Fruit fly (Drosophila melanogaster) whole organism, embryonic: ENCODE data around the gene RunxB.

Experiments used
- Adf1 ChIP-seq: fragments of 200-800 bp; sonication (Bioruptor generic); IDR thresholded peaks from 2 replicates; pipeline ENCODE4 v1.3.6; 2022; ENCODE audit warnings: missing biosample characterization, missing genetic modification characterization
- B-H1 ChIP-seq: fragments of 200-800 bp; sonication (Bioruptor generic); IDR thresholded peaks from 3 replicates; pipeline ENCODE4 v1.3.6; 2022; ENCODE audit warnings: missing biosample characterization, missing genetic modification characterization
- BEAF-32 ChIP-seq: fragments of 200-800 bp; sonication (Bioruptor generic); optimal IDR thresholded peaks from 3 replicates; lab custom pipeline; 2017; ENCODE audit warnings: missing biosample characterization, missing genetic modification characterization, mild to moderate bottlenecking, moderate library complexity, missing genetic modification reagents
- CG10267 ChIP-seq: fragments of 200-800 bp; sonication (Bioruptor generic); optimal IDR thresholded peaks from 2 replicates; lab custom pipeline; 2018; ENCODE audit warnings: missing biosample characterization, mild to moderate bottlenecking, missing genetic modification characterization, moderate library complexity
- CG10543 ChIP-seq: fragments of 200-800 bp; sonication (Bioruptor generic); optimal IDR thresholded peaks from 3 replicates; lab custom pipeline; 2017; ENCODE audit warnings: missing biosample characterization, mild to moderate bottlenecking, missing genetic modification characterization, moderate library complexity
- CG10654 ChIP-seq: fragments of 200-800 bp; sonication (Bioruptor generic); optimal IDR thresholded peaks from 2 replicates; lab custom pipeline; 2016; ENCODE audit warnings: missing biosample characterization, missing genetic modification characterization
- CG11504 ChIP-seq: fragments of 200-800 bp; sonication (Bioruptor generic); optimal IDR thresholded peaks from 3 replicates; lab custom pipeline; 2019; ENCODE audit warnings: missing biosample characterization, mild to moderate bottlenecking, missing genetic modification characterization, moderate library complexity
- CG13296 ChIP-seq: fragments of 200-800 bp; sonication (Bioruptor generic); optimal IDR thresholded peaks from 3 replicates; lab custom pipeline; 2018; ENCODE audit warnings: missing biosample characterization, mild to moderate bottlenecking, missing genetic modification characterization
- CG13624 ChIP-seq: fragments of 200-800 bp; sonication (Bioruptor generic); optimal IDR thresholded peaks from 2 replicates; lab custom pipeline; 2016; ENCODE audit warnings: missing biosample characterization, missing genetic modification characterization
- CG13894 ChIP-seq: fragments of 200-800 bp; sonication (Bioruptor generic); optimal IDR thresholded peaks from 3 replicates; lab custom pipeline; 2018; ENCODE audit warnings: missing biosample characterization, mild to moderate bottlenecking, missing genetic modification characterization, moderate library complexity
- CG14860 ChIP-seq: fragments of 200-800 bp; sonication (Bioruptor generic); IDR thresholded peaks from 3 replicates; pipeline ENCODE4 v1.3.6; 2022; ENCODE audit warnings: missing biosample characterization, missing genetic modification characterization; ENCODE audit not compliant: partially characterized antibody
- CG14965 ChIP-seq: fragments of 200-800 bp; sonication (Bioruptor generic); optimal IDR thresholded peaks from 2 replicates; lab custom pipeline; 2016; ENCODE audit warnings: missing biosample characterization, missing genetic modification characterization, borderline replicate concordance
- CG15269 ChIP-seq: fragments of 200-800 bp; sonication (Bioruptor generic); optimal IDR thresholded peaks from 2 replicates; lab custom pipeline; 2018; ENCODE audit warnings: missing biosample characterization, mild to moderate bottlenecking, missing genetic modification characterization, moderate library complexity
- CG17568 ChIP-seq: fragments of 200-800 bp; sonication (Bioruptor generic); optimal IDR thresholded peaks from 2 replicates; lab custom pipeline; 2018; ENCODE audit warnings: missing biosample characterization, mild to moderate bottlenecking, missing genetic modification characterization, moderate library complexity
- CG17829 ChIP-seq: fragments of 200-800 bp; optimal IDR thresholded peaks from 2 replicates; lab custom pipeline; 2019; ENCODE audit warnings: missing biosample characterization, mild to moderate bottlenecking, missing genetic modification characterization, moderate library complexity
- CG18476 ChIP-seq: fragments of 200-800 bp; sonication (Bioruptor generic); optimal IDR thresholded peaks from 2 replicates; lab custom pipeline; 2016; ENCODE audit warnings: missing biosample characterization, mild to moderate bottlenecking, missing genetic modification characterization
- CG18619 ChIP-seq: fragments of 200-800 bp; sonication (Bioruptor generic); optimal IDR thresholded peaks from 3 replicates; lab custom pipeline; 2017; ENCODE audit warnings: missing biosample characterization, mild to moderate bottlenecking, missing genetic modification characterization
- CG18764 ChIP-seq: fragments of 200-800 bp; sonication (Bioruptor generic); optimal IDR thresholded peaks from 3 replicates; lab custom pipeline; 2016; ENCODE audit warnings: missing biosample characterization, missing genetic modification characterization
- CG31365 ChIP-seq: fragments of 200-800 bp; sonication (Bioruptor generic); optimal IDR thresholded peaks from 2 replicates; lab custom pipeline; 2018; ENCODE audit warnings: missing biosample characterization, mild to moderate bottlenecking, missing genetic modification characterization
- CG32767 ChIP-seq: fragments of 200-800 bp; sonication (Bioruptor generic); IDR thresholded peaks from 2 replicates; pipeline ENCODE4 v1.3.6; 2022; ENCODE audit warnings: missing biosample characterization, missing genetic modification characterization
- CG32772 ChIP-seq: fragments of 200-800 bp; sonication (Bioruptor generic); IDR thresholded peaks from 2 replicates; pipeline ENCODE4 v1.3.6; 2022; ENCODE audit warnings: missing biosample characterization, missing genetic modification characterization
- CG43689 ChIP-seq: fragments of 200-800 bp; sonication (Bioruptor generic); IDR thresholded peaks from 2 replicates; pipeline ENCODE4 v1.3.6; 2022; ENCODE audit warnings: missing biosample characterization, missing genetic modification characterization
- CG4707 ChIP-seq: fragments of 200-800 bp; sonication (Bioruptor generic); optimal IDR thresholded peaks from 2 replicates; lab custom pipeline; 2018; ENCODE audit warnings: missing biosample characterization, mild to moderate bottlenecking, missing genetic modification characterization, moderate library complexity
- CG4730 ChIP-seq: fragments of 200-800 bp; sonication (Bioruptor generic); IDR thresholded peaks from 2 replicates; pipeline ENCODE4 v1.3.6; 2022; ENCODE audit warnings: missing biosample characterization, missing genetic modification characterization
- CG8290 ChIP-seq, 3 experiments: fragments of 200-800 bp; sonication (Bioruptor generic); optimal IDR thresholded peaks; 2 replicates each; lab custom pipeline; 2016 to 2019; ENCODE audit warnings: missing biosample characterization in 3 of 3, missing genetic modification characterization in 3 of 3, mild to moderate bottlenecking in 2 of 3, moderate library complexity in 1 of 3
- CG9876 ChIP-seq: fragments of 200-800 bp; sonication (Bioruptor generic); optimal IDR thresholded peaks from 2 replicates; lab custom pipeline; 2016; ENCODE audit warnings: missing biosample characterization, missing genetic modification characterization
- CG9932 ChIP-seq: fragments of 200-800 bp; sonication (Bioruptor generic); IDR thresholded peaks from 2 replicates; pipeline ENCODE4 v1.3.6; 2022; ENCODE audit warnings: missing biosample characterization, missing genetic modification characterization
- D19B ChIP-seq: fragments of 200-800 bp; sonication (Bioruptor generic); optimal IDR thresholded peaks from 2 replicates; lab custom pipeline; 2017; ENCODE audit warnings: missing biosample characterization, mild to moderate bottlenecking, missing genetic modification characterization
- H2.0 ChIP-seq: fragments of 200-800 bp; sonication (Bioruptor generic); IDR thresholded peaks from 2 replicates; pipeline ENCODE4 v1.3.6; 2022; ENCODE audit warnings: missing biosample characterization, missing genetic modification characterization
- HLH3B ChIP-seq: fragments of 200-800 bp; sonication (Bioruptor generic); IDR thresholded peaks from 2 replicates; pipeline ENCODE4 v1.3.6; 2022; ENCODE audit warnings: missing biosample characterization, missing genetic modification characterization
- Meics ChIP-seq: fragments of 200-800 bp; sonication (Bioruptor generic); optimal IDR thresholded peaks from 2 replicates; lab custom pipeline; 2017; ENCODE audit warnings: missing biosample characterization, mild to moderate bottlenecking, missing genetic modification characterization
- Oli ChIP-seq: fragments of 200-800 bp; sonication (Bioruptor generic); optimal IDR thresholded peaks from 2 replicates; lab custom pipeline; 2018; ENCODE audit warnings: missing biosample characterization, mild to moderate bottlenecking, missing genetic modification characterization, moderate library complexity
- Optix ChIP-seq: fragments of 200-800 bp; sonication (Bioruptor generic); IDR thresholded peaks from 3 replicates; pipeline ENCODE4 v1.3.6; 2022; ENCODE audit warnings: missing biosample characterization, missing genetic modification characterization
- Ptx1 ChIP-seq: fragments of 200-800 bp; sonication (Bioruptor generic); IDR thresholded peaks from 2 replicates; pipeline ENCODE4 v1.3.6; 2022; ENCODE audit warnings: missing biosample characterization, missing genetic modification characterization
- Scr ChIP-seq: fragments of 200-800 bp; sonication (Bioruptor generic); IDR thresholded peaks from 2 replicates; pipeline ENCODE4 v1.3.6; 2022; ENCODE audit warnings: missing biosample characterization, missing genetic modification characterization; ENCODE audit not compliant: partially characterized antibody
- Sox102F ChIP-seq: fragments of 200-800 bp; sonication (Bioruptor generic); optimal IDR thresholded peaks from 2 replicates; lab custom pipeline; 2018; ENCODE audit warnings: missing biosample characterization, mild to moderate bottlenecking, missing genetic modification characterization, moderate library complexity
- Taf1 ChIP-seq: fragments of 200-800 bp; sonication (Bioruptor generic); IDR thresholded peaks from 2 replicates; pipeline ENCODE4 v1.3.6; 2022; ENCODE audit warnings: missing biosample characterization, missing genetic modification characterization
- Xbp1 ChIP-seq: fragments of 200-800 bp; sonication (Bioruptor generic); optimal IDR thresholded peaks from 3 replicates; lab custom pipeline; 2016; ENCODE audit warnings: missing biosample characterization, mild to moderate bottlenecking, missing genetic modification characterization
- ftz-f1 ChIP-seq: fragments of 200-800 bp; sonication (Bioruptor generic); optimal IDR thresholded peaks from 2 replicates; lab custom pipeline; 2016; ENCODE audit warnings: missing biosample characterization, missing genetic modification characterization
- gem ChIP-seq: fragments of 200-800 bp; sonication (Bioruptor generic); optimal IDR thresholded peaks from 2 replicates; lab custom pipeline; 2019; ENCODE audit warnings: missing biosample characterization, mild to moderate bottlenecking, missing genetic modification characterization, moderate library complexity
- grau ChIP-seq: fragments of 200-800 bp; optimal IDR thresholded peaks from 3 replicates; lab custom pipeline; 2019; ENCODE audit warnings: missing biosample characterization, mild to moderate bottlenecking, missing genetic modification characterization, moderate library complexity
- gsb ChIP-seq: fragments of 200-800 bp; sonication (Bioruptor generic); IDR thresholded peaks from 2 replicates; pipeline ENCODE4 v1.3.6; 2022; ENCODE audit warnings: missing biosample characterization, missing genetic modification characterization
- nerfin-1 ChIP-seq: fragments of 200-800 bp; sonication (Bioruptor generic); optimal IDR thresholded peaks from 3 replicates; lab custom pipeline; 2019; ENCODE audit warnings: missing biosample characterization, mild to moderate bottlenecking, missing genetic modification characterization, moderate library complexity
- org-1 ChIP-seq: fragments of 200-800 bp; sonication (Bioruptor generic); optimal IDR thresholded peaks from 2 replicates; lab custom pipeline; 2017; ENCODE audit warnings: missing biosample characterization, missing genetic modification characterization
- pan ChIP-seq, 4 experiments: fragments of >200 bp in 3 of 4; fragments of 200-800 bp in 1 of 4; sonication (Bioruptor generic) in 1 of 4; optimal IDR thresholded peaks in 3 of 4; IDR thresholded peaks in 1 of 4; 2 replicates each; pipeline versions ENCODE4 v1.3.6 to Lab custom; 2017 to 2022; ENCODE audit warnings: missing biosample characterization in 2 of 4, missing genetic modification characterization in 2 of 4, mixed read lengths in 1 of 4
- stc ChIP-seq: fragments of 200-800 bp; sonication (Bioruptor generic); IDR thresholded peaks from 2 replicates; pipeline ENCODE4 v1.3.6; 2022; ENCODE audit warnings: missing biosample characterization, missing genetic modification characterization
- tx ChIP-seq: fragments of 200-800 bp; sonication (Bioruptor generic); optimal IDR thresholded peaks from 2 replicates; lab custom pipeline; 2016; ENCODE audit warnings: missing biosample characterization, missing genetic modification characterization
- wek ChIP-seq: fragments of 200-800 bp; sonication (Bioruptor generic); optimal IDR thresholded peaks from 3 replicates; lab custom pipeline; 2018; ENCODE audit warnings: missing biosample characterization, mild to moderate bottlenecking, missing genetic modification characterization, moderate library complexity

The RunxB gene

dm6 chrX:20519696-20520373, 18.5 kb upstream of the RunxB start (continued):
- TF ChIP-seq CG31365 (tag; lab: Kevin White, UChicago) = no peak
- no peak for TF ChIP-seq org-1 (GFP tag; lab: Kevin White, UChicago)
- peak; percentile 29 for TF ChIP-seq Oli (tag; lab: Kevin White, UChicago)
- no peak for TF ChIP-seq HLH3B (GFP tag; lab: Robert Waterston, UW)
- TF ChIP-seq ftz-f1 = no peak
- 0 out of 2 replicates have a peak, but pooled peaks have one; percentile 35 for TF ChIP-seq H2.0 (GFP tag; lab: Robert Waterston, UW)
- no peak for TF ChIP-seq Taf1 (GFP tag; lab: Robert Waterston, UW)
- no peak for TF ChIP-seq Optix (GFP tag; lab: Robert Waterston, UW)
- no peak for TF ChIP-seq wek
- TF ChIP-seq B-H1 = no peak
- no peak for TF ChIP-seq CG4730
- TF ChIP-seq CG32767 (GFP tag; lab: Robert Waterston, UW) = no peak
- peak; percentile 16 for TF ChIP-seq grau (tag; lab: Kevin White, UChicago)
- no peak for TF ChIP-seq gsb (GFP tag; lab: Robert Waterston, UW)
- no peak for TF ChIP-seq tx (GFP tag; lab: Kevin White, UChicago)
- no peak for TF ChIP-seq CG13624 (GFP tag; lab: Kevin White, UChicago)
- TF ChIP-seq CG13296 (GFP tag; lab: Kevin White, UChicago) = no peak
- TF ChIP-seq CG10267 (tag; lab: Kevin White, UChicago) = no peak
- TF ChIP-seq Ptx1 (GFP tag; lab: Robert Waterston, UW) = 0 out of 2 replicates have a peak, but pooled peaks have one; percentile 24
- 0 out of 2 replicates have a peak, but pooled peaks have one; percentile 17 for TF ChIP-seq CG9932
- TF ChIP-seq CG17568 (GFP tag; lab: Kevin White, UChicago) = no peak
- no peak for TF ChIP-seq CG18476 (GFP tag; lab: Kevin White, UChicago)
- TF ChIP-seq CG8290 (GFP tag; optimal IDR thresholded peaks at IDR 0.05; lab: Kevin White, UChicago) = no peak
- peak in 1 of 2 experiments; percentile 15 for TF ChIP-seq CG8290 (tag; optimal IDR thresholded peaks at IDR 0.05; lab: Kevin White, UChicago)
- TF ChIP-seq gem (tag; lab: Kevin White, UChicago) = peak; percentile 39
- no peak for TF ChIP-seq CG9876 (GFP tag; lab: Kevin White, UChicago)
- TF ChIP-seq stc = 0 out of 2 replicates have a peak, but pooled peaks have one; percentile 29
- TF ChIP-seq CG10543 (GFP tag; lab: Kevin White, UChicago) = peak; percentile 71
- peak; percentile 13 for TF ChIP-seq Xbp1 (GFP tag; lab: Kevin White, UChicago)
- TF ChIP-seq pan (optimal IDR thresholded peaks at IDR 0.05; lab: Kevin White, UChicago) = no peak
- TF ChIP-seq pan (GFP tag; optimal IDR thresholded peaks at IDR 0.05 in 1 of 2, IDR thresholded peaks at IDR 0.05 in 1 of 2) = peak in 1 of 2 experiments; percentile 39
- TF ChIP-seq CG32772 (GFP tag; lab: Robert Waterston, UW) = no peak
- TF ChIP-seq Sox102F (GFP tag; lab: Kevin White, UChicago) = peak; percentile 54
- no peak for TF ChIP-seq CG43689 (GFP tag; lab: Robert Waterston, UW)
- peak; percentile 29 for TF ChIP-seq CG15269 (tag; lab: Kevin White, UChicago)
- no peak for TF ChIP-seq CG18619 (GFP tag; lab: Kevin White, UChicago)
- no peak for TF ChIP-seq CG14965 (GFP tag; lab: Kevin White, UChicago)
- no peak for TF ChIP-seq Adf1
- TF ChIP-seq CG11504 (tag; lab: Kevin White, UChicago) = peak; percentile 38
- no peak for TF ChIP-seq CG14860 (GFP tag; lab: Robert Waterston, UW)
- no peak for TF ChIP-seq CG10654 (GFP tag; lab: Kevin White, UChicago)
- no peak for TF ChIP-seq BEAF-32 (GFP tag; lab: Kevin White, UChicago)
- TF ChIP-seq CG17829 (tag; lab: Kevin White, UChicago) = no peak
- TF ChIP-seq Scr (GFP tag; lab: Robert Waterston, UW) = no peak
- TF ChIP-seq CG4707 (GFP tag; lab: Kevin White, UChicago) = no peak
- TF ChIP-seq D19B = peak; percentile 33
- no peak for TF ChIP-seq nerfin-1 (tag; lab: Kevin White, UChicago)
- no peak for TF ChIP-seq CG18764 (GFP tag; lab: Kevin White, UChicago)
- TF ChIP-seq Meics (GFP tag; lab: Kevin White, UChicago) = no peak
- TF ChIP-seq CG13894 (tag; lab: Kevin White, UChicago) = no peak
